Worm (Caenorhabditis elegans) whole organism, young adult: ENCODE data around the gene tmed-10.

ENCODE experiments used
- B0035.1 ChIP-seq: sonication (generic microtip); optimal IDR thresholded peaks from 2 replicates; lab custom pipeline; 2016; ENCODE audit warnings: missing genetic modification characterization, mild to moderate bottlenecking, missing compliant biosample characterization, missing genotype, missing genetic modification reagents
- D2030.7 ChIP-seq: fragments of 200-800 bp; sonication (Bioruptor generic); IDR thresholded peaks from 2 replicates; pipeline ENCODE4 v1.3.6; 2022; ENCODE audit warnings: missing genetic modification reagents, missing genetic modification characterization, missing compliant biosample characterization
- F10E7.11 ChIP-seq: sonication (generic microtip); optimal IDR thresholded peaks from 2 replicates; lab custom pipeline; 2017; ENCODE audit warnings: mild to moderate bottlenecking, missing genetic modification characterization, moderate library complexity, missing compliant biosample characterization
- F55B11.4 ChIP-seq: sonication (generic microtip); optimal IDR thresholded peaks from 2 replicates; lab custom pipeline; 2016; ENCODE audit warnings: missing compliant biosample characterization, missing genetic modification characterization, borderline replicate concordance; ENCODE audit not compliant: insufficient read depth
- K11D2.4 ChIP-seq: fragments of 200-800 bp; sonication (Bioruptor generic); IDR thresholded peaks from 2 replicates; pipeline ENCODE4 v1.3.6; 2022; ENCODE audit warnings: missing genetic modification reagents, missing genetic modification characterization, missing compliant biosample characterization
- T07F8.4 ChIP-seq: sonication (generic microtip); optimal IDR thresholded peaks from 2 replicates; lab custom pipeline; 2016; ENCODE audit warnings: mild to moderate bottlenecking, missing genetic modification characterization, moderate library complexity, missing compliant biosample characterization
- T26A5.8 ChIP-seq: sonication (generic microtip); optimal IDR thresholded peaks from 2 replicates; lab custom pipeline; 2016; ENCODE audit warnings: missing genetic modification characterization, missing compliant biosample characterization
- Y79H2A.3 ChIP-seq: fragments of 200-800 bp; sonication (Bioruptor generic); conservative IDR thresholded peaks from 2 replicates; pipeline ENCODE4 v1.3.6; 2022; ENCODE audit warnings: missing genetic modification reagents, missing genetic modification characterization, missing compliant biosample characterization
- Y95B8A.8 ChIP-seq: fragments of 200-800 bp; sonication (Bioruptor generic); IDR thresholded peaks from 2 replicates; pipeline ENCODE4 v1.3.6; 2022; ENCODE audit warnings: missing genetic modification reagents, missing genetic modification characterization, missing compliant biosample characterization
- ZK185.1 ChIP-seq: sonication (generic microtip); optimal IDR thresholded peaks from 2 replicates; lab custom pipeline; 2016; ENCODE audit warnings: mild to moderate bottlenecking, missing genetic modification characterization, missing compliant biosample characterization; ENCODE audit not compliant: poor library complexity, severe bottlenecking
- ama-1 ChIP-seq, 3 experiments: fragments of 150-350 bp in 1 of 3; sonication (generic microtip) in 2 of 3; optimal IDR thresholded peaks; 2 replicates each; lab custom pipeline; 2014 to 2018; ENCODE audit warnings: missing biosample characterization in 2 of 3, missing genetic modification characterization in 2 of 3, missing genetic modification reagents in 2 of 3
- aptf-3 ChIP-seq: fragments of 200-800 bp; sonication (Bioruptor generic); IDR thresholded peaks from 2 replicates; pipeline ENCODE4 v1.3.6; 2022; ENCODE audit warnings: missing genetic modification characterization, missing compliant biosample characterization
- bed-2 ChIP-seq: fragments of 200-800 bp; sonication (Bioruptor generic); IDR thresholded peaks from 2 replicates; pipeline ENCODE4 v1.3.6; 2022; ENCODE audit warnings: missing genetic modification reagents, missing genetic modification characterization, missing compliant biosample characterization
- ceh-100 ChIP-seq: fragments of 200-800 bp; sonication (Bioruptor generic); IDR thresholded peaks from 2 replicates; pipeline ENCODE4 v1.3.6; 2022; ENCODE audit warnings: missing genetic modification reagents, missing genetic modification characterization, missing compliant biosample characterization
- ceh-27 ChIP-seq: fragments of 200-800 bp; sonication (Bioruptor generic); optimal IDR thresholded peaks from 2 replicates; lab custom pipeline; 2018; ENCODE audit warnings: mild to moderate bottlenecking, missing genetic modification characterization, moderate library complexity, missing compliant biosample characterization
- ceh-40 ChIP-seq: fragments of 200-800 bp; sonication (Bioruptor generic); IDR thresholded peaks from 2 replicates; pipeline ENCODE4 v1.3.6; 2022; ENCODE audit warnings: missing genetic modification characterization, missing compliant biosample characterization
- die-1 ChIP-seq: sonication (generic microtip); optimal IDR thresholded peaks from 2 replicates; lab custom pipeline; 2016; ENCODE audit warnings: missing genotype, mild to moderate bottlenecking, missing genetic modification characterization, missing compliant biosample characterization
- dpff-1 ChIP-seq: sonication (generic microtip); optimal IDR thresholded peaks from 2 replicates; lab custom pipeline; 2017; ENCODE audit warnings: mild to moderate bottlenecking, missing genetic modification characterization, missing compliant biosample characterization
- egrh-3 ChIP-seq: fragments of 200-800 bp; sonication (Bioruptor generic); IDR thresholded peaks from 2 replicates; pipeline ENCODE4 v1.3.6; 2022; ENCODE audit warnings: missing genetic modification reagents, missing genetic modification characterization, missing compliant biosample characterization
- ekl-4 ChIP-seq: fragments of 200-800 bp; sonication (Bioruptor generic); IDR thresholded peaks from 2 replicates; pipeline ENCODE4 v1.3.6; 2022; ENCODE audit warnings: missing genetic modification reagents, missing genetic modification characterization, missing compliant biosample characterization
- hlh-26 ChIP-seq: fragments of 200-800 bp; sonication (Bioruptor generic); conservative IDR thresholded peaks from 2 replicates; pipeline ENCODE4 v1.3.6; 2022; ENCODE audit warnings: missing genetic modification reagents, missing genetic modification characterization, missing compliant biosample characterization
- hsf-1 ChIP-seq: fragments of 200-800 bp; sonication (Bioruptor generic); IDR thresholded peaks from 2 replicates; pipeline ENCODE4 v1.3.6; 2022; ENCODE audit warnings: missing genetic modification reagents, missing genetic modification characterization, missing compliant biosample characterization
- lag-1 ChIP-seq: fragments of 200-800 bp; sonication (Bioruptor generic); IDR thresholded peaks from 2 replicates; pipeline ENCODE4 v1.3.6; 2022; ENCODE audit warnings: missing genetic modification reagents, missing genetic modification characterization, missing compliant biosample characterization
- lin-26 ChIP-seq: fragments of 200-800 bp; sonication (Bioruptor generic); IDR thresholded peaks from 2 replicates; pipeline ENCODE4 v1.3.6; 2022; ENCODE audit warnings: missing genetic modification reagents, missing genetic modification characterization, missing compliant biosample characterization
- lin-54 ChIP-seq: fragments of 200-800 bp; sonication (Bioruptor generic); optimal IDR thresholded peaks from 2 replicates; lab custom pipeline; 2018; ENCODE audit warnings: mild to moderate bottlenecking, missing genetic modification characterization, missing compliant biosample characterization
- madf-10 ChIP-seq: sonication (generic microtip); optimal IDR thresholded peaks from 2 replicates; lab custom pipeline; 2016; ENCODE audit warnings: mild to moderate bottlenecking, missing genetic modification characterization, missing compliant biosample characterization
- mel-28 ChIP-seq: sonication (generic microtip); optimal IDR thresholded peaks from 2 replicates; lab custom pipeline; 2016; ENCODE audit warnings: borderline replicate concordance, mild to moderate bottlenecking, missing genetic modification characterization, missing compliant biosample characterization
- nfya-1 ChIP-seq: sonication (generic microtip); optimal IDR thresholded peaks from 2 replicates; lab custom pipeline; 2017; ENCODE audit warnings: antibody characterized with exemption, missing compliant biosample characterization, missing genetic modification characterization, borderline replicate concordance; ENCODE audit not compliant: insufficient read depth
- nfyb-1 ChIP-seq: fragments of 200-800 bp; sonication (Bioruptor generic); IDR thresholded peaks from 2 replicates; pipeline ENCODE4 v1.3.6; 2022; ENCODE audit warnings: missing genetic modification reagents, missing genetic modification characterization, missing compliant biosample characterization
- nhr-179 ChIP-seq: sonication (generic microtip); optimal IDR thresholded peaks from 2 replicates; lab custom pipeline; 2016; ENCODE audit warnings: mild to moderate bottlenecking, missing genetic modification characterization, missing compliant biosample characterization
- pha-4 ChIP-seq: fragments of 150-350 bp; sonication (generic microtip); optimal IDR thresholded peaks from 2 replicates; lab custom pipeline; 2014; ENCODE audit warnings: missing biosample characterization, missing genetic modification reagents, missing genetic modification characterization
- repo-1 ChIP-seq: sonication (generic microtip); optimal IDR thresholded peaks from 2 replicates; lab custom pipeline; 2017; ENCODE audit warnings: mild to moderate bottlenecking, missing genetic modification characterization, missing compliant biosample characterization
- rpc-1 ChIP-seq, 2 experiments: fragments of 150-350 bp in 1 of 2; sonication (generic microtip) in 1 of 2; optimal IDR thresholded peaks; 2 replicates each; lab custom pipeline; 2014 to 2018; ENCODE audit warnings: missing biosample characterization in 1 of 2, missing genetic modification characterization in 1 of 2, missing genetic modification reagents in 1 of 2, missing genotype in 1 of 2
- sea-2 ChIP-seq: fragments of 200-800 bp; sonication (Bioruptor generic); IDR thresholded peaks from 2 replicates; pipeline ENCODE4 v1.3.6; 2022; ENCODE audit warnings: missing genetic modification characterization, missing compliant biosample characterization
- snpc-1.3 ChIP-seq: sonication (generic microtip); optimal IDR thresholded peaks from 2 replicates; lab custom pipeline; 2017; ENCODE audit warnings: missing genetic modification characterization, mild to moderate bottlenecking, missing compliant biosample characterization, antibody characterized with exemption, moderate library complexity, missing genotype, missing genetic modification reagents; ENCODE audit not compliant: insufficient read depth
- snpc-4 ChIP-seq, 5 experiments: fragments of 150-350 bp in 1 of 5; sonication (generic microtip) in 4 of 5; optimal IDR thresholded peaks; 2 replicates each; lab custom pipeline; 2014 to 2018; ENCODE audit warnings: missing genetic modification characterization in 5 of 5, missing biosample characterization in 3 of 5, antibody characterized with exemption in 2 of 5, mild to moderate bottlenecking in 2 of 5, missing compliant biosample characterization in 2 of 5, missing genotype in 2 of 5, moderate library complexity in 2 of 5, missing genetic modification reagents in 1 of 5
- tlf-1 ChIP-seq: fragments of 200-800 bp; sonication (Bioruptor generic); optimal IDR thresholded peaks from 2 replicates; lab custom pipeline; 2018; ENCODE audit warnings: mild to moderate bottlenecking, missing genetic modification characterization, missing compliant biosample characterization
- unc-130 ChIP-seq: sonication (generic microtip); optimal IDR thresholded peaks from 2 replicates; lab custom pipeline; 2016; ENCODE audit warnings: missing genetic modification reagents, missing genetic modification characterization, missing compliant biosample characterization
- unc-62 ChIP-seq: fragments of 150-350 bp; optimal IDR thresholded peaks from 2 replicates; lab custom pipeline; 2014; ENCODE audit warnings: missing biosample characterization, missing genetic modification reagents, missing genetic modification characterization
- zim-3 ChIP-seq: sonication (generic microtip); optimal IDR thresholded peaks from 2 replicates; lab custom pipeline; 2017; ENCODE audit warnings: mild to moderate bottlenecking, missing genetic modification characterization, moderate library complexity, missing compliant biosample characterization
- ztf-3 ChIP-seq: fragments of 200-800 bp; sonication (Bioruptor generic); optimal IDR thresholded peaks from 2 replicates; lab custom pipeline; 2018; ENCODE audit warnings: mild to moderate bottlenecking, missing genetic modification characterization, missing compliant biosample characterization
- ztf-6 ChIP-seq: fragments of 200-800 bp; sonication (Bioruptor generic); IDR thresholded peaks from 2 replicates; pipeline ENCODE4 v1.3.6; 2022; ENCODE audit warnings: missing genetic modification reagents, missing genetic modification characterization, missing compliant biosample characterization

Gene tmed-10

DNA sequence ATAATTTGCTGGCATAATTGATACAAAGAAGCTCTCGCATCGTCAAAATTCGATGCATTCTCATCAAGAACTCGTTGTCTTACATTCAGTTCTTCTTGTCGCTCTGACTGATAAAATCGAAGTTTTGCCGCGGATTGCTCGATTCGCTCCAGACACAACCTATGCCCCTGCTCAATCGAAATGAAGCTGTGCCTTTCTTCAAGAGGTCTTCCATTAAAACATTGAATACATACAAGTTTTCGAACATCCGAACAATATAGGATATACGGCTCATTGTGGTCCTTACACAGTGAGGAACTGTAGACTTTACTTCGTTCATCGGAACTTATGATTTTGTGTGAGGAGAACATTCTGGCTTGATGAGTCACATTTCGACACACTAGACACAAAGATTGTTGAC lies 5.9 kb downstream of the tmed-10 start:
- TF ChIP-seq nfya-1 (tag; lab: Kevin White, UChicago) (no peak), zim-3 (tag; lab: Kevin White, UChicago) (no peak), lag-1 (GFP tag; lab: Robert Waterston, UW) (no peak)

DNA sequence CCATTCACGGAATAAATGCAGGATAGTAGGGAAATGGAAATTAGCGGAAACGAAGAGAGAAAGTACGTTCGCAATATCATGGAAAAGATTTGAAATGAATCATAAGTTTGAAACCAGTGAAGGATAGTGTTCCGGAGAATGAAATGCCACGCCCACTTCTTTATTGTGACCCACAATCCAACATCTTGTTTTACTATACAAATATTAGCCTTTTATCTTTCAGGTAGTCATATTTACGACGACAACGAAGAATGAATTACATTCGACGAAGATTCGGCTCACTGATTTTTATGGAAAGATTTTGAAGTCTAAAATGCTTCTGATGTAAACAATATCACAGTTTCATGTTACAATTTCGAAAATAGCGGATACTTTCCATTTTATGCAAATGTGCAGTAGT lies 10.0 kb downstream of the tmed-10 start, which contains the start of gene cutl-18:
cutl-18 (minus strand) TSS at position 101 of the 400 bp plus-strand sequence.
- TF ChIP-seq Y95B8A.8 (GFP tag; lab: Robert Waterston, UW) (no peak), unc-130 (GFP tag; lab: Kevin White, UChicago) (no peak), snpc-4 (GFP tag; optimal IDR thresholded peaks at IDR 0.05; lab: Kevin White, UChicago) (no peak), snpc-4 (tag; optimal IDR thresholded peaks at IDR 0.05; lab: Kevin White, UChicago) (no peak), repo-1 (tag; lab: Kevin White, UChicago) (no peak), ztf-6 (GFP tag; lab: Robert Waterston, UW) (no peak), unc-62 (no peak), lin-54 (no peak), K11D2.4 (GFP tag; lab: Robert Waterston, UW) (no peak), rpc-1 (optimal IDR thresholded peaks at IDR 0.05; lab: Kevin White, UChicago) (no peak), rpc-1 (tag; optimal IDR thresholded peaks at IDR 0.05; lab: Kevin White, UChicago) (no peak), sea-2 (no peak), mel-28 (tag; lab: Kevin White, UChicago) (no peak), nhr-179 (tag; lab: Kevin White, UChicago) (no peak), ama-1 (optimal IDR thresholded peaks at IDR 0.05; lab: Kevin White, UChicago) (no peak), ama-1 (GFP tag; optimal IDR thresholded peaks at IDR 0.05; lab: Kevin White, UChicago) (no peak), bed-2 (GFP tag; lab: Robert Waterston, UW) (no peak), F55B11.4 (no peak), D2030.7 (GFP tag; lab: Robert Waterston, UW) (no peak), lin-26 (no peak)

DNA sequence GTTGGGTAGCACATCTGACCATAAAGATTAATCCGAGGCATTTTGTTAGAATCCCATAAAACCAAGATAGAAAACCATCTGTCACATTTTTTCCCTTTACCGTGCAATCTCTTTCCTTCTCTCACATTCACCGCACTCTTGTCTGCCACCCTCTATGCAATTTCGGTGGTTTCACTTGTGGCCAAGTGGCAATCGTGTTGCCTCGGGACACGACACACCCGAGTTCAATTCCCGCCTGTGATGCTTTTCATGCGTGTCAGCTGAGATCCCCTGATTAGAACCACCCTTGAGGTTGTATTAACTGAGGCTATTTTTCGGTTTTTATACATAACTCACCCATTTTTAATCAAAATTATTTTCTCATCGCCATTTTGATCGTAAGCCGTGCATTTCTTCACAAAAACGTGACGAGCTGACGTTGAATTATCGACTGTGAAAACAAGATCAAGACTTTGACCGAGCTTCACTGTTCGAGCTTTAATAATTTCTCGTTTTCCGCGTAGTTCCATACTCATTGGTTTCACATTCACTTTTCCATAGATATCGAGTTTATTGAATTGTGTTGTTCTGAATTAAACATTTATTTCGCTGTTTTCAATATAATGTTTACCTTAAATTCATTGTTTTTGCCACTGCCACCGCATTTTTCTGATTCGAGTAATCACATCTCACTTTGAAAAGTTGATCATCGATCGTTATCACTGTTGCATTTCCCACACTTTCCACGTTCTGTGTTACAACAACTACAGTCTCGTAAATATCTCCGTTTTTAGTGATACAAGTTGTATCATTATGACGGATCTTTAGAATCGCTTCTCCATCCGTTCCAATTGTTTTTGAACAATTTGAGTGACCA lies 12.5 kb downstream of the tmed-10 start:
- TF ChIP-seq ekl-4 (GFP tag; lab: Robert Waterston, UW) (peak; percentile 95), nfyb-1 (GFP tag; lab: Robert Waterston, UW) (peak; percentile 97), B0035.1 (tag; lab: Kevin White, UChicago) (peak; percentile 92), ceh-100 (GFP tag; lab: Robert Waterston, UW) (peak; percentile 86), madf-10 (tag; lab: Kevin White, UChicago) (peak; percentile 90), ztf-3 (peak; percentile 92), dpff-1 (tag; lab: Kevin White, UChicago) (peak; percentile 89), tlf-1 (GFP tag; lab: Kevin White, UChicago) (peak; percentile 93), ZK185.1 (tag; lab: Kevin White, UChicago) (peak; percentile 94), hsf-1 (GFP tag; lab: Robert Waterston, UW) (peak; percentile 78), hlh-26 (GFP tag; lab: Robert Waterston, UW) (peak; percentile 84), aptf-3 (GFP tag; lab: Robert Waterston, UW) (peak; percentile 97), egrh-3 (GFP tag; lab: Robert Waterston, UW) (peak; percentile 73), snpc-4 (GFP tag; optimal IDR thresholded peaks at IDR 0.05; lab: Kevin White, UChicago) (peak; percentile 87), snpc-4 (tag; optimal IDR thresholded peaks at IDR 0.05; lab: Kevin White, UChicago) (peak; percentile 68 to 91 (median 88)), unc-130 (GFP tag; lab: Kevin White, UChicago) (peak; percentile 93), T26A5.8 (tag; lab: Kevin White, UChicago) (peak; percentile 99), T07F8.4 (peak; percentile 96), pha-4 (no peak), ceh-27 (GFP tag; lab: Kevin White, UChicago) (peak; percentile 99), snpc-1.3 (tag; lab: Kevin White, UChicago) (peak; percentile 97), die-1 (tag; lab: Kevin White, UChicago) (peak; percentile 98), F10E7.11 (tag; lab: Kevin White, UChicago) (peak; percentile 99), ceh-40 (GFP tag; lab: Robert Waterston, UW) (peak; percentile 96), unc-62 (peak; percentile 25), Y79H2A.3 (GFP tag; lab: Robert Waterston, UW) (peak; percentile 93)
